Fruit fly (Drosophila melanogaster) whole organism, prepupa: Measurements from ENCODE around the gene Mps1.
A peak's percentile ranks its signal among the peaks of the same experiment; 100 is the strongest.

Experiments used
- Blimp-1 ChIP-seq: fragments of 200-800 bp; sonication (Bioruptor generic); optimal IDR thresholded peaks from 3 replicates; lab custom pipeline; 2017; ENCODE audit warnings: missing biosample characterization, missing genetic modification characterization, mild to moderate bottlenecking, moderate library complexity, missing genetic modification reagents
- CG10669 ChIP-seq: fragments of 200-800 bp; sonication (Bioruptor generic); optimal IDR thresholded peaks from 3 replicates; lab custom pipeline; 2018; ENCODE audit warnings: missing biosample characterization, mild to moderate bottlenecking, missing genetic modification characterization, moderate library complexity
- CG3032 ChIP-seq: fragments of 200-800 bp; optimal IDR thresholded peaks from 2 replicates; lab custom pipeline; 2019; ENCODE audit warnings: missing biosample characterization, mild to moderate bottlenecking, missing genetic modification characterization, moderate library complexity
- CG31627 ChIP-seq: fragments of 200-800 bp; sonication (Bioruptor generic); optimal IDR thresholded peaks from 3 replicates; lab custom pipeline; 2016; ENCODE audit warnings: missing biosample characterization, missing genetic modification characterization
- CG32006 ChIP-seq: fragments of 200-800 bp; sonication (Bioruptor generic); optimal IDR thresholded peaks from 3 replicates; lab custom pipeline; 2017; ENCODE audit warnings: missing biosample characterization, mild to moderate bottlenecking, missing genetic modification characterization
- CG34406 ChIP-seq: fragments of 200-800 bp; sonication (Bioruptor generic); optimal IDR thresholded peaks from 3 replicates; lab custom pipeline; 2016; ENCODE audit warnings: missing biosample characterization, missing genetic modification characterization
- CG3919 ChIP-seq: fragments of 200-800 bp; sonication (Bioruptor generic); optimal IDR thresholded peaks from 3 replicates; lab custom pipeline; 2016; ENCODE audit warnings: missing biosample characterization, missing genetic modification characterization
- CG6163 ChIP-seq: fragments of 200-800 bp; sonication (Bioruptor generic); IDR thresholded peaks from 3 replicates; pipeline ENCODE4 v1.3.6; 2022; ENCODE audit warnings: missing biosample characterization, missing genetic modification characterization
- CG6792 ChIP-seq: fragments of 200-800 bp; sonication (Bioruptor generic); optimal IDR thresholded peaks from 3 replicates; lab custom pipeline; 2016; ENCODE audit warnings: missing biosample characterization, missing genetic modification characterization
- CG6854 ChIP-seq: fragments of 200-800 bp; sonication (Bioruptor generic); optimal IDR thresholded peaks from 2 replicates; lab custom pipeline; 2017; ENCODE audit warnings: missing biosample characterization, mild to moderate bottlenecking, missing genetic modification characterization
- Eip78C ChIP-seq: fragments of 200-800 bp; sonication (Bioruptor generic); peaks from one replicate; lab custom pipeline; 2016; ENCODE audit warnings: missing biosample characterization, missing genetic modification characterization
- Eip93F ChIP-seq: fragments of 200-800 bp; sonication (Bioruptor generic); optimal IDR thresholded peaks from 2 replicates; lab custom pipeline; 2016; ENCODE audit warnings: missing biosample characterization, mild to moderate bottlenecking, missing genetic modification characterization
- Gug ChIP-seq: fragments of 200-800 bp; sonication (Bioruptor generic); IDR thresholded peaks from 2 replicates; pipeline ENCODE4 v1.3.6; 2022; ENCODE audit warnings: missing biosample characterization, missing genetic modification characterization
- Lpt ChIP-seq: fragments of 200-800 bp; sonication (Bioruptor generic); optimal IDR thresholded peaks from 3 replicates; lab custom pipeline; 2016; ENCODE audit warnings: missing biosample characterization, missing genetic modification characterization
- Met ChIP-seq: fragments of 200-800 bp; sonication (Bioruptor generic); optimal IDR thresholded peaks from 3 replicates; lab custom pipeline; 2016; ENCODE audit warnings: missing biosample characterization, missing genetic modification characterization
- Sox102F ChIP-seq: fragments of 200-800 bp; sonication (Bioruptor generic); optimal IDR thresholded peaks from 2 replicates; lab custom pipeline; 2016; ENCODE audit warnings: missing biosample characterization, mild to moderate bottlenecking, missing genetic modification characterization
- Sox14 ChIP-seq: fragments of 200-800 bp; sonication (Bioruptor generic); optimal IDR thresholded peaks from 3 replicates; lab custom pipeline; 2016; ENCODE audit warnings: missing biosample characterization, missing genetic modification characterization
- achi ChIP-seq: fragments of 200-800 bp; sonication (Bioruptor generic); optimal IDR thresholded peaks from 3 replicates; lab custom pipeline; 2016; ENCODE audit warnings: missing biosample characterization, missing genetic modification characterization
- acj6 ChIP-seq: fragments of 200-800 bp; sonication (Bioruptor generic); optimal IDR thresholded peaks from 3 replicates; lab custom pipeline; 2016; ENCODE audit warnings: missing biosample characterization, missing genetic modification characterization
- dsx ChIP-seq: fragments of 200-800 bp; optimal IDR thresholded peaks from 3 replicates; lab custom pipeline; 2019; ENCODE audit warnings: missing biosample characterization, mild to moderate bottlenecking, missing genetic modification characterization, moderate library complexity; ENCODE audit not compliant: poor library complexity, severe bottlenecking
- eg ChIP-seq: fragments of 200-800 bp; sonication (Bioruptor generic); IDR thresholded peaks from 3 replicates; pipeline ENCODE4 v1.3.6; 2022; ENCODE audit warnings: missing biosample characterization, missing genetic modification characterization
- esn ChIP-seq: fragments of 200-800 bp; sonication (Bioruptor generic); optimal IDR thresholded peaks from 2 replicates; lab custom pipeline; 2016; ENCODE audit warnings: missing biosample characterization, mild to moderate bottlenecking, missing genetic modification characterization, moderate library complexity
- fd59A ChIP-seq: fragments of 200-800 bp; sonication (Bioruptor generic); optimal IDR thresholded peaks from 2 replicates; lab custom pipeline; 2017; ENCODE audit warnings: missing biosample characterization, mild to moderate bottlenecking, missing genetic modification characterization, missing genetic modification reagents
- fkh ChIP-seq: fragments of 200-800 bp; sonication (Bioruptor generic); optimal IDR thresholded peaks from 3 replicates; lab custom pipeline; 2017; ENCODE audit warnings: missing biosample characterization, mild to moderate bottlenecking, missing genetic modification characterization, moderate library complexity
- svp ChIP-seq: fragments of 200-800 bp; sonication (Bioruptor generic); peaks from one replicate; lab custom pipeline; 2016; ENCODE audit warnings: missing biosample characterization, missing genetic modification characterization
- topi ChIP-seq: fragments of 200-800 bp; sonication (Bioruptor generic); optimal IDR thresholded peaks from 3 replicates; lab custom pipeline; 2016; ENCODE audit warnings: missing biosample characterization, missing genetic modification characterization
- vri ChIP-seq: fragments of 200-800 bp; sonication (Bioruptor generic); optimal IDR thresholded peaks from 3 replicates; lab custom pipeline; 2016; ENCODE audit warnings: missing biosample characterization, mild to moderate bottlenecking, missing genetic modification characterization

The Mps1 gene

DNA sequence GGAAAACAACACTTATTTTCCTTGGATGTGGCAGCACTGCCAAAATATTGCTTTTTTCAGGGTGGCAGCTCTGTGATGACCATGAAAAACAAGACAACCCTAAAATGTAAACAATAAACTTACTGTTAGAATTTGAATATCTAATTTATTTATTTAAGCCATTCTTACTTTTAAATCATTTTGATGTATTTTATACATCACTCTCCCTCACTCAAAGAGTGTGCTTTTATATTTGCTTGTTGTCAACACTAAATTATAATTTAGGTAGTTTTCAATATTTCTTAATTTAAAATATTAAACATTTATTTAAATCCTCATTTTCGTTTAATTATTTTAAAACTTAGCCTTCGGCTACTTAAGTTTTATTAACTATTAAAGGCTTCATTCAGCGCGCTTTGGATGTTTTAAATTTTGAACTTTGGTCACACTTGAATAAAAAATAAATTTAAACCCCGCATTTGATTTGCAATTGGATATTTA, at the start of gene Mps1, which contains the start of gene CG7523:
TSS of gene Mps1 (plus strand) at position 415 of the 480 bp plus-strand sequence.
TSS of gene CG7523 (minus strand) at position 39 of the 480 bp plus-strand sequence.
- TF ChIP-seq CG10669 (GFP tag; lab: Kevin White, UChicago) (no peak), dsx (peak; percentile 16), fkh (GFP tag; lab: Kevin White, UChicago) (peak; percentile 100), Sox14 (peak; percentile 90)

DNA sequence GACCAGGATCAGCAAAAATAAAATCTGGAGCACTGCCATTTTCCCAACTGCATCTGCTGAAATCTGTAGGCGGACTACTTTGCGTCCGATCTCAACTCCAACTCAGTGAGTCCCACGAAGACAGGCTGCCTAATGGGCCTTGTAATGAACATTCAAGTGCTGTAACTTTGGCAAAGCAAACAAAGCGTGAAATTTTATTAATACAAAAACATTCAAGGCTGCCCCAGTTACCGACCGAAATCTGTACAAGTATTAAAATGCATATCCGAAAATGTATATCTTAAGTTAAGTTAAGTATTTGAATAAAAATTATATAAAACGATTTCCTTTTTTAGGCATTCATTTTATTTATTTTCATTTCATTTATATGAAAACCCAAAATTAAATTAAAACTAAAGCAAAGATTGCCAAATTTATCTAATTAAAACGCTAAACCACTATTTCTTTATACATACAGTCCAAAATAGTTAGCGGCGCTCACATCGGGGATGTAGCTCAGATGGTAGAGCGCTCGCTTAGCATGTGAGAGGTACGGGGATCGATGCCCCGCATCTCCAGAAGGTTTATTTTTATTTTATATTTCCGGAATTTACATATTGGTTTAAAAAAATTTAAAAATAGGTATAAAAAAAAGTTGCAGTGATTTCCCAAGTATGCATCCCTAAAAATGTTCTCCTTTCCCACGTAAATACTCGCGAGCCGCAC, 48.9 kb upstream of the Mps1 start, which contains the start of gene CG14323:
TSS of gene CG14323 (minus strand) at position 51 of the 705 bp plus-strand sequence.
- TF ChIP-seq Lpt, result no peak
- TF ChIP-seq svp (GFP tag; lab: Kevin White, UChicago), result no peak
- peak; percentile 46 for TF ChIP-seq Eip78C (GFP tag; lab: Kevin White, UChicago)
- TF ChIP-seq, all 60 proteins: peak for 1

DNA sequence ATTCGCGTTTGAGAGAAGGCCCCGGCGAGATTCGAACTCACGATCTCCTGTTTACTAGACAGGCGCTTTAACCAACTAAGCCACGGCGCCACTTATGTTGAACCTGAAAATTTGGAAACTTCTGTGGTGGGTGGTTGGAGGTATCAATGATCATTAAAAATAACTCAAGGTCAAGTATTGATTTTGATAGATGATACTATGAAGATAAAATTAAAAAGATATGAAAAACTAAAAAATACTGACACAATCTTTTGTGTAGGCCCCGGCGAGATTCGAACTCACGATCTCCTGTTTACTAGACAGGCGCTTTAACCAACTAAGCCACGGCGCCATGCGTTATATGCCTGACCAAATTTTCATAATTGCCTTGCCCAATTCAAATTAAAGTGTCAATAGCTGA, 46.5 kb upstream of the Mps1 start:
- TF ChIP-seq Eip78C (GFP tag; lab: Kevin White, UChicago), result peak; percentile 48
- TF ChIP-seq svp (GFP tag; lab: Kevin White, UChicago), result peak; percentile 53
- no peak for TF ChIP-seq CG6854 (GFP tag; lab: Kevin White, UChicago)

DNA sequence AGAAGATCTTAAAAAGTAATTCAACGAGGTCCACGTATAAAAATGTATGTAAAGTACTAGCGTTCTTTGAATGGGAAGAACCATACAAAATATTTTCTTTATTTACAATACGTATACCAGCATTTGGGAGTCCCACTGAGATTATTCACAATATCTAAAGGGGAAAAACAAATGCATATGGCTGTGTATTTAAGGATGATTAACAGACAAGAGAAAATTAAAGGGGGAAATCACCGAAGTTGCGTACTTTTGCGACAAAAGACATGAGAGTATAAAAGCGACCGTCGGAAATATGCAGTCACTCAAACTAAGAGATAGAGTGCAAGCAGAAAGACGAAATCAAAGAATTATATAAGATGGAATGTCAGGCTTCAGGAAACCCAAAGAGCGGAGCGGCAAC, 46.1 kb upstream of the Mps1 start, which contains the start of gene AttD:
TSS of gene AttD (plus strand) at position 301 of the 400 bp plus-strand sequence.
- TF ChIP-seq Eip78C (GFP tag; lab: Kevin White, UChicago) (peak; percentile 25), esn (no peak)

DNA sequence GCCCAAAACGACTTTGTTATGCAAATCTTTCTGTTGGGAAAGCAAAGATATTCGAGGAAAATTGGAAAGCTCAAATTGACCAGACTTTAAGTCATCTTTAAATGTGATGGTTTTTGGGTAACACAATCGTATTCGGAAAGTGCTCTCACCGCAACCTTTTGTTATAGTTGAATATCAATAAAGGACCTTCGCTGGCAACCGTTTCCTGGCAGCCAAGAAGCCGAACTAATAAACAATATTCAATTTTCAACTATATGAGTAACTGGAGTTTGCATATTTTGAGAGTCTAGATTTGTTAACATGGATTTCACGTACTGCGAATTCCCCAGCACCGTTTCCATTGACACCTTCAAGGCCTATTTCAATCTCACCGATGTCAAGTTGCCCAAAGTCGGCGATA, 44.2 kb upstream of the Mps1 start, which contains the start of gene CG14325:
TSS of gene CG14325 (plus strand) at position 301 of the 400 bp plus-strand sequence.
- TF ChIP-seq Met (GFP tag; lab: Kevin White, UChicago), result no peak
- no peak for TF ChIP-seq CG6163 (GFP tag; lab: Robert Waterston, UW)
- no peak for TF ChIP-seq topi
- TF ChIP-seq Sox102F, result no peak
- TF ChIP-seq Blimp-1 (GFP tag; lab: Kevin White, UChicago), result no peak
- no peak for TF ChIP-seq CG6792 (GFP tag; lab: Kevin White, UChicago)
- TF ChIP-seq vri (GFP tag; lab: Kevin White, UChicago), result no peak
- TF ChIP-seq CG3919, result no peak

DNA sequence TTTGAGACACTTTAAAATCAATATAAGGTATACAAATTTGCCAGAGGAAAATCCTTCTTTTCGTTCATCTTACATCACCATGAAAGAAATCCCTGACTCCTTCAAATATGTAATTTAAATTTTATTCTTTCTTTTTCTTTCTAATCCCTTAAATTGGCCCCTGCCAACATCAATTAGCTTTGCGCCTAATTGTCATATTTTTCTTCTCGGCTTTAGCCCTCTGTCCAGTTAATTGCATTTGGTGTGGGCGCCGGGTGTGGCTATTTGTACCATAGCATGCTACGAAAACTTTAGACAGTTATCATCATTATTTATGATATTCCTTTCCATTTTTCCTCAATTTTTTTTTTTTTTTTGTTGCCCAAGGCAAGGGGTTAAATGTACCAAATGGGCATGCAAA, 40.7 kb upstream of the Mps1 start, which contains the start of gene CG43175:
TSS of gene CG43175 (plus strand) at position 301 of the 400 bp plus-strand sequence.
- TF ChIP-seq CG3032 (tag; lab: Kevin White, UChicago), result no peak
- no peak for TF ChIP-seq CG32006 (GFP tag; lab: Kevin White, UChicago)
- TF ChIP-seq eg (GFP tag; lab: Robert Waterston, UW), result no peak
- TF ChIP-seq Sox102F, result no peak
- TF ChIP-seq Gug (GFP tag; lab: Robert Waterston, UW), result no peak
- TF ChIP-seq fd59A, result no peak
- TF ChIP-seq achi (GFP tag; lab: Kevin White, UChicago), result no peak
- TF ChIP-seq Blimp-1 (GFP tag; lab: Kevin White, UChicago), result no peak
- TF ChIP-seq CG6163 (GFP tag; lab: Robert Waterston, UW), result no peak
- no peak for TF ChIP-seq Eip93F (GFP tag; lab: Kevin White, UChicago)
- no peak for TF ChIP-seq CG31627 (GFP tag; lab: Kevin White, UChicago)
- TF ChIP-seq CG34406 (GFP tag; lab: Kevin White, UChicago), result no peak

DNA sequence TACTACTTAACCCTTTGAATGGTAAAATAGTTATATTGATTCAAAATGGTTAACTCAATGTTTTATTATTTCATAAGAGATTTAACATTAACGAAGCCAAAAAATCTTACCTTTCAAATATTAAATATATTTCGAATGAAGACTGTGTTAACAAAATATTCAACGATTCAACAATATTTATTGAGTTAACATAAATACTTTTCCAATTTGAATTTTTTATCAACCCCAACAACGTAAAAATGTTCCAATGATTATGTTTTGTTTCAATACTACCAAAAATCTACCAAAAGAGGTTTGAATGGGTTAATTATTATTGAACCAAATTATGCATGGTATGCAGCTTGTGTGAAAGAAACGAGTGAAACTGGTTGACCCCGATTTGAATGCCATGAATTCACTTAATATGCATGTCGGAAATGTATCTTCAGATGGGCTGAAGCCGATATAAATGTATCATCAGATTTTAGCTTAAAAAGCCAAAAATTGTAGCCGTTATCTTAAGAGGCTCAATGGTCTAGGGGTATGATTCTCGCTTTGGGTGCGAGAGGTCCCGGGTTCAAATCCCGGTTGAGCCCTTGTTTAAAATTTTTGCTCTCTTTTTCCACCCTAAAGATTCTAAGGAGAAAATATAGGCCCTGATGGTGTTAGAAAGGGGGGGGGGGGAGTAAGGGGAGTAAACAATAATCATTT, 39.8 kb upstream of the Mps1 start:
- TF ChIP-seq svp (GFP tag; lab: Kevin White, UChicago) (peak; percentile 44), acj6 (no peak), Eip78C (GFP tag; lab: Kevin White, UChicago) (peak; percentile 81)
